Fruit fly (Drosophila melanogaster) whole organism, embryonic: ENCODE data around the gene CG15203.

Experiments
- ATbp ChIP-seq: fragments of 200-800 bp; sonication (Bioruptor generic); optimal IDR thresholded peaks from 2 replicates; lab custom pipeline; 2017; ENCODE audit warnings: missing biosample characterization, mild to moderate bottlenecking, missing genetic modification characterization, missing genetic modification reagents
- Asciz ChIP-seq: fragments of 200-800 bp; sonication (Bioruptor generic); optimal IDR thresholded peaks from 2 replicates; lab custom pipeline; 2017; ENCODE audit warnings: missing biosample characterization, mild to moderate bottlenecking, missing genetic modification characterization, missing genetic modification reagents
- B-H1 ChIP-seq: fragments of 200-800 bp; sonication (Bioruptor generic); IDR thresholded peaks from 3 replicates; pipeline ENCODE4 v1.3.6; 2022; ENCODE audit warnings: missing biosample characterization, missing genetic modification characterization
- BEAF-32 ChIP-seq: fragments of 200-800 bp; sonication (Bioruptor generic); optimal IDR thresholded peaks from 3 replicates; lab custom pipeline; 2017; ENCODE audit warnings: missing biosample characterization, missing genetic modification characterization, mild to moderate bottlenecking, moderate library complexity, missing genetic modification reagents
- Blimp-1 ChIP-seq: fragments of 200-800 bp; sonication (Bioruptor generic); optimal IDR thresholded peaks from 3 replicates; lab custom pipeline; 2018; ENCODE audit warnings: missing biosample characterization, missing genetic modification characterization, mild to moderate bottlenecking, moderate library complexity, missing genetic modification reagents
- CG10274 ChIP-seq: fragments of 200-800 bp; sonication (Bioruptor generic); optimal IDR thresholded peaks from 3 replicates; lab custom pipeline; 2017; ENCODE audit warnings: missing biosample characterization, mild to moderate bottlenecking, missing genetic modification characterization
- CG11085 ChIP-seq: fragments of 200-800 bp; sonication (Bioruptor generic); IDR thresholded peaks from 2 replicates; pipeline ENCODE4 v1.3.6; 2022; ENCODE audit warnings: missing biosample characterization, missing genetic modification characterization
- CG11093 ChIP-seq: fragments of 200-800 bp; sonication (Bioruptor generic); IDR thresholded peaks from 3 replicates; pipeline ENCODE4 v1.3.6; 2022; ENCODE audit warnings: missing biosample characterization, missing genetic modification characterization
- CG14014 ChIP-seq: fragments of 200-800 bp; sonication (Bioruptor generic); IDR thresholded peaks from 2 replicates; pipeline ENCODE4 v1.3.6; 2022; ENCODE audit warnings: missing biosample characterization, missing genetic modification characterization
- CG14441 ChIP-seq: fragments of 200-800 bp; sonication (Bioruptor generic); IDR thresholded peaks from 2 replicates; pipeline ENCODE4 v1.3.6; 2022; ENCODE audit warnings: missing biosample characterization, missing genetic modification characterization
- CG14710 ChIP-seq: fragments of 200-800 bp; sonication (Bioruptor generic); optimal IDR thresholded peaks from 3 replicates; lab custom pipeline; 2019; ENCODE audit warnings: missing biosample characterization, mild to moderate bottlenecking, missing genetic modification characterization, moderate library complexity
- CG1602 ChIP-seq: fragments of 200-800 bp; sonication (Bioruptor generic); optimal IDR thresholded peaks from 3 replicates; lab custom pipeline; 2016; ENCODE audit warnings: missing biosample characterization, missing genetic modification characterization
- CG16779 ChIP-seq: fragments of 200-800 bp; sonication (Bioruptor generic); IDR thresholded peaks from 2 replicates; pipeline ENCODE4 v1.3.6; 2022; ENCODE audit warnings: missing biosample characterization, missing genetic modification characterization
- CG17359 ChIP-seq: fragments of 200-800 bp; sonication (Bioruptor generic); optimal IDR thresholded peaks from 3 replicates; lab custom pipeline; 2018; ENCODE audit warnings: missing biosample characterization, mild to moderate bottlenecking, missing genetic modification characterization, moderate library complexity
- CG18476 ChIP-seq: fragments of 200-800 bp; sonication (Bioruptor generic); optimal IDR thresholded peaks from 2 replicates; lab custom pipeline; 2016; ENCODE audit warnings: missing biosample characterization, mild to moderate bottlenecking, missing genetic modification characterization
- CG18619 ChIP-seq: fragments of 200-800 bp; sonication (Bioruptor generic); optimal IDR thresholded peaks from 3 replicates; lab custom pipeline; 2017; ENCODE audit warnings: missing biosample characterization, mild to moderate bottlenecking, missing genetic modification characterization
- CG2875 ChIP-seq: fragments of 200-800 bp; sonication (Bioruptor generic); optimal IDR thresholded peaks from 2 replicates; lab custom pipeline; 2017; ENCODE audit warnings: missing biosample characterization, mild to moderate bottlenecking, missing genetic modification characterization, missing genetic modification reagents
- CG30020 ChIP-seq: fragments of 200-800 bp; optimal IDR thresholded peaks from 2 replicates; lab custom pipeline; 2019; ENCODE audit warnings: missing biosample characterization, mild to moderate bottlenecking, missing genetic modification characterization, moderate library complexity
- CG4282 ChIP-seq: fragments of 200-800 bp; sonication (Bioruptor generic); optimal IDR thresholded peaks from 2 replicates; lab custom pipeline; 2016; ENCODE audit warnings: missing biosample characterization, missing genetic modification characterization
- CG4360 ChIP-seq: fragments of 200-800 bp; sonication (Bioruptor generic); IDR thresholded peaks from 2 replicates; pipeline ENCODE4 v1.3.6; 2022; ENCODE audit warnings: missing biosample characterization, missing genetic modification characterization
- CG4404 ChIP-seq: fragments of 200-800 bp; sonication (Bioruptor generic); IDR thresholded peaks from 2 replicates; pipeline ENCODE4 v1.3.6; 2022; ENCODE audit warnings: missing biosample characterization, missing genetic modification characterization
- CG5180 ChIP-seq: fragments of 200-800 bp; sonication (Bioruptor generic); optimal IDR thresholded peaks from 3 replicates; lab custom pipeline; 2017; ENCODE audit warnings: missing biosample characterization, missing genetic modification characterization, mild to moderate bottlenecking, moderate library complexity, missing genetic modification reagents
- CG6654 ChIP-seq: fragments of 200-800 bp; sonication (Bioruptor generic); optimal IDR thresholded peaks from 2 replicates; lab custom pipeline; 2017; ENCODE audit warnings: missing biosample characterization, mild to moderate bottlenecking, missing genetic modification characterization
- CG6791 ChIP-seq: fragments of 200-800 bp; sonication (Bioruptor generic); IDR thresholded peaks from 3 replicates; pipeline ENCODE4 v1.3.6; 2022; ENCODE audit warnings: missing biosample characterization, missing genetic modification characterization; ENCODE audit not compliant: partially characterized antibody
- Camta ChIP-seq: fragments of 200-800 bp; sonication (Bioruptor generic); optimal IDR thresholded peaks from 2 replicates; lab custom pipeline; 2016; ENCODE audit warnings: missing biosample characterization, missing genetic modification characterization
- Dbx ChIP-seq: fragments of 200-800 bp; sonication (Bioruptor generic); IDR thresholded peaks from 3 replicates; pipeline ENCODE4 v1.3.6; 2022; ENCODE audit warnings: missing biosample characterization, missing genetic modification characterization
- Deaf1 ChIP-seq: fragments of 200-800 bp; optimal IDR thresholded peaks from 3 replicates; lab custom pipeline; 2019; ENCODE audit warnings: missing biosample characterization, mild to moderate bottlenecking, missing genetic modification characterization, moderate library complexity
- Fer2 ChIP-seq: fragments of 200-800 bp; sonication (Bioruptor generic); optimal IDR thresholded peaks from 2 replicates; lab custom pipeline; 2018; ENCODE audit warnings: missing biosample characterization, mild to moderate bottlenecking, missing genetic modification characterization, moderate library complexity
- HLH3B ChIP-seq: fragments of 200-800 bp; sonication (Bioruptor generic); IDR thresholded peaks from 2 replicates; pipeline ENCODE4 v1.3.6; 2022; ENCODE audit warnings: missing biosample characterization, missing genetic modification characterization
- Lpt ChIP-seq: fragments of >200 bp; optimal IDR thresholded peaks from 2 replicates; lab custom pipeline; 2018; ENCODE audit warnings: missing biosample characterization, missing genetic modification characterization
- PHDP ChIP-seq: fragments of 200-800 bp; sonication (Bioruptor generic); optimal IDR thresholded peaks from 3 replicates; lab custom pipeline; 2018; ENCODE audit warnings: missing biosample characterization, mild to moderate bottlenecking, missing genetic modification characterization, moderate library complexity
- Taf1 ChIP-seq: fragments of 200-800 bp; sonication (Bioruptor generic); IDR thresholded peaks from 2 replicates; pipeline ENCODE4 v1.3.6; 2022; ENCODE audit warnings: missing biosample characterization, missing genetic modification characterization
- ase ChIP-seq: fragments of 200-800 bp; sonication (Bioruptor generic); IDR thresholded peaks from 3 replicates; pipeline ENCODE4 v1.3.6; 2022; ENCODE audit warnings: missing biosample characterization, missing genetic modification characterization
- cad ChIP-seq: fragments of >200 bp; optimal IDR thresholded peaks from 2 replicates; lab custom pipeline; 2017; ENCODE audit warnings: missing biosample characterization, missing genetic modification characterization
- croc ChIP-seq: fragments of 200-800 bp; sonication (Bioruptor generic); conservative IDR thresholded peaks from 3 replicates; pipeline ENCODE4 v1.3.6; 2022; ENCODE audit warnings: missing biosample characterization, missing genetic modification characterization
- dmrt99B ChIP-seq: fragments of 200-800 bp; sonication (Bioruptor generic); optimal IDR thresholded peaks from 2 replicates; lab custom pipeline; 2018; ENCODE audit warnings: missing biosample characterization, mild to moderate bottlenecking, missing genetic modification characterization, moderate library complexity
- fd102C ChIP-seq: fragments of 200-800 bp; sonication (Bioruptor generic); optimal IDR thresholded peaks from 2 replicates; lab custom pipeline; 2018; ENCODE audit warnings: missing biosample characterization, mild to moderate bottlenecking, missing genetic modification characterization, moderate library complexity
- gce ChIP-seq: fragments of 200-800 bp; sonication (Bioruptor generic); IDR thresholded peaks from 3 replicates; pipeline ENCODE4 v1.3.6; 2022; ENCODE audit warnings: missing biosample characterization, missing genetic modification characterization
- ham ChIP-seq: fragments of 200-800 bp; sonication (Bioruptor generic); IDR thresholded peaks from 2 replicates; pipeline ENCODE4 v1.3.6; 2022; ENCODE audit warnings: missing biosample characterization, missing genetic modification characterization
- insv ChIP-seq, 2 experiments: fragments of 200-800 bp; sonication (Bioruptor generic); optimal IDR thresholded peaks; 3 replicates each; lab custom pipeline; 2016 to 2018; ENCODE audit warnings: missing biosample characterization in 2 of 2, missing genetic modification characterization in 2 of 2
- inv ChIP-seq: fragments of 200-800 bp; sonication (Bioruptor generic); IDR thresholded peaks from 2 replicates; pipeline ENCODE4 v1.3.6; 2022; ENCODE audit warnings: missing biosample characterization, missing genetic modification characterization; ENCODE audit not compliant: partially characterized antibody
- jumu ChIP-seq: fragments of 200-800 bp; sonication (Bioruptor generic); optimal IDR thresholded peaks from 3 replicates; lab custom pipeline; 2016; ENCODE audit warnings: missing biosample characterization, missing genetic modification characterization
- klu ChIP-seq: fragments of 200-800 bp; sonication (Bioruptor generic); IDR thresholded peaks from 2 replicates; pipeline ENCODE4 v1.3.6; 2022; ENCODE audit warnings: missing biosample characterization, missing genetic modification characterization
- knrl ChIP-seq: fragments of 200-800 bp; sonication (Bioruptor generic); IDR thresholded peaks from 3 replicates; pipeline ENCODE4 v1.3.6; 2022; ENCODE audit warnings: missing biosample characterization, missing genetic modification characterization; ENCODE audit not compliant: partially characterized antibody
- lab ChIP-seq: fragments of 200-800 bp; sonication (Bioruptor generic); optimal IDR thresholded peaks from 3 replicates; lab custom pipeline; 2017; ENCODE audit warnings: missing biosample characterization, missing genetic modification characterization, mild to moderate bottlenecking, moderate library complexity, missing genetic modification reagents
- lmd ChIP-seq: fragments of 200-800 bp; sonication (Bioruptor generic); IDR thresholded peaks from 2 replicates; pipeline ENCODE4 v1.3.6; 2022; ENCODE audit warnings: missing biosample characterization, missing genetic modification characterization
- pita ChIP-seq: fragments of 200-800 bp; sonication (Bioruptor generic); optimal IDR thresholded peaks from 2 replicates; lab custom pipeline; 2017; ENCODE audit warnings: missing biosample characterization, mild to moderate bottlenecking, missing genetic modification characterization
- scrt ChIP-seq: fragments of 200-800 bp; sonication (Bioruptor generic); optimal IDR thresholded peaks from 2 replicates; lab custom pipeline; 2018; ENCODE audit warnings: missing biosample characterization, mild to moderate bottlenecking, missing genetic modification characterization, moderate library complexity
- seq ChIP-seq: fragments of 200-800 bp; sonication (Bioruptor generic); IDR thresholded peaks from 2 replicates; pipeline ENCODE4 v1.3.6; 2022; ENCODE audit warnings: missing biosample characterization, missing genetic modification characterization
- tin ChIP-seq: fragments of 200-800 bp; sonication (Bioruptor generic); optimal IDR thresholded peaks from 3 replicates; lab custom pipeline; 2016; ENCODE audit warnings: missing biosample characterization, missing genetic modification characterization
- wek ChIP-seq: fragments of 200-800 bp; sonication (Bioruptor generic); optimal IDR thresholded peaks from 3 replicates; lab custom pipeline; 2018; ENCODE audit warnings: missing biosample characterization, mild to moderate bottlenecking, missing genetic modification characterization, moderate library complexity
- z ChIP-seq: fragments of 200-800 bp; sonication (Bioruptor generic); IDR thresholded peaks from 3 replicates; pipeline ENCODE4 v1.3.6; 2022; ENCODE audit warnings: missing biosample characterization, missing genetic modification characterization

CG15203 gene

DNA sequence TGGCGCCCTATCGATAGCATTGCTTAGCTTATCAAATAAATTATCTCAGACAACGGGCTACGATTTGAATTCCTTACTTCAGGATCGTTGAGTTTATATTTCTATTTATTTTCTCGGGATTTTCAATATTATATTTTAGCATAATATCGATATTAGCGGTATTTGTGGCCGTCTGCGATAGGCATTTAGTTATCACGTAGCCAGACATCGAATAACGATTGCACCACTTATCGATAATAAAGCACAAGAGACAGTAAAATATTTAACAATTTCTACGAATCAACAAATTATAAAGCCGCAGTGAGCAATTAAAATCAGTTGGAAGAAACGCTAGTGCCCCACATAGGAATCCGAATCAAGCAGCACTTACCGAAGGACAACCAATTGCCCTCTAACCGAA lies 23.8 kb downstream of the CG15203 start, which contains the start of gene CG2076:
TSS of gene CG2076 (plus strand) at position 50 of the 400 bp plus-strand sequence.
- no peak for TF ChIP-seq lmd (GFP tag; lab: Robert Waterston, UW)
- no peak for TF ChIP-seq CG1602
- TF ChIP-seq Camta (GFP tag; lab: Kevin White, UChicago) = no peak
- no peak for TF ChIP-seq cad (GFP tag; lab: Kevin White, UChicago)
- no peak for TF ChIP-seq Taf1 (GFP tag; lab: Robert Waterston, UW)
- no peak for TF ChIP-seq klu (GFP tag; lab: Robert Waterston, UW)
- no peak for TF ChIP-seq CG4404
- no peak for TF ChIP-seq CG4282 (GFP tag; lab: Kevin White, UChicago)
- TF ChIP-seq CG4360 = no peak
- TF ChIP-seq inv (GFP tag; lab: Robert Waterston, UW) = peak; percentile 84
- TF ChIP-seq CG14014 (GFP tag; lab: Robert Waterston, UW) = no peak
- TF ChIP-seq seq (GFP tag; lab: Robert Waterston, UW) = no peak
- no peak for TF ChIP-seq fd102C (GFP tag; lab: Kevin White, UChicago)
- TF ChIP-seq CG14441 (GFP tag; lab: Robert Waterston, UW) = no peak
- TF ChIP-seq lab (GFP tag; lab: Kevin White, UChicago) = no peak
- TF ChIP-seq Asciz = no peak
- no peak for TF ChIP-seq z (GFP tag; lab: Robert Waterston, UW)
- no peak for TF ChIP-seq Fer2 (tag; lab: Kevin White, UChicago)
- no peak for TF ChIP-seq Dbx (GFP tag; lab: Robert Waterston, UW)
- TF ChIP-seq CG10274 (GFP tag; lab: Kevin White, UChicago) = no peak
- peak; percentile 81 for TF ChIP-seq BEAF-32
- no peak for TF ChIP-seq CG5180 (GFP tag; lab: Kevin White, UChicago)
- TF ChIP-seq ase (GFP tag; lab: Robert Waterston, UW) = no peak
- TF ChIP-seq tin = no peak
- no peak for TF ChIP-seq B-H1 (GFP tag; lab: Robert Waterston, UW)
- TF ChIP-seq CG17359 (tag; lab: Kevin White, UChicago) = no peak
- TF ChIP-seq CG2875 (GFP tag; lab: Kevin White, UChicago) = no peak
- peak; percentile 92 for TF ChIP-seq CG6791
- TF ChIP-seq dmrt99B (tag; lab: Kevin White, UChicago) = no peak
- TF ChIP-seq CG11093 (GFP tag; lab: Robert Waterston, UW) = no peak
- no peak for TF ChIP-seq jumu
- peak; percentile 37 for TF ChIP-seq CG14710 (tag; lab: Kevin White, UChicago)
- no peak for TF ChIP-seq CG18619 (GFP tag; lab: Kevin White, UChicago)
- TF ChIP-seq CG11085 (GFP tag; lab: Robert Waterston, UW) = no peak
- TF ChIP-seq Deaf1 (tag; lab: Kevin White, UChicago) = no peak
- TF ChIP-seq knrl (GFP tag; lab: Robert Waterston, UW) = peak; percentile 89
- no peak for TF ChIP-seq gce (GFP tag; lab: Robert Waterston, UW)
- no peak for TF ChIP-seq PHDP
- peak; percentile 91 for TF ChIP-seq wek (GFP tag; lab: Kevin White, UChicago)
- no peak for TF ChIP-seq HLH3B (GFP tag; lab: Robert Waterston, UW)
- TF ChIP-seq Blimp-1 (GFP tag; lab: Kevin White, UChicago) = no peak
- TF ChIP-seq CG30020 (tag; lab: Kevin White, UChicago) = no peak
- no peak for TF ChIP-seq pita (GFP tag; lab: Kevin White, UChicago)
- TF ChIP-seq ATbp (GFP tag; lab: Kevin White, UChicago) = no peak
- no peak for TF ChIP-seq insv (GFP tag; optimal IDR thresholded peaks at IDR 0.05; lab: Kevin White, UChicago)
- no peak for TF ChIP-seq scrt (GFP tag; lab: Kevin White, UChicago)
- TF ChIP-seq CG6654 (GFP tag; lab: Kevin White, UChicago) = no peak
- no peak for TF ChIP-seq CG16779 (GFP tag; lab: Robert Waterston, UW)
- no peak for TF ChIP-seq croc (GFP tag; lab: Robert Waterston, UW)
- no peak for TF ChIP-seq Lpt (GFP tag; lab: Kevin White, UChicago)
- TF ChIP-seq ham (GFP tag; lab: Robert Waterston, UW) = no peak
- TF ChIP-seq CG18476 (GFP tag; lab: Kevin White, UChicago) = no peak
